Worm (Caenorhabditis elegans): ENCODE results near the gene lurp-3.

- TF ChIP-seq ceh-22 (tag; optimal IDR thresholded peaks at IDR 0.05) (no peak), unc-3 (GFP tag; conservative IDR thresholded peaks at IDR 0.05) (no peak), unc-3 (tag; optimal IDR thresholded peaks at IDR 0.05) (no peak), pha-4 (tag; optimal IDR thresholded peaks at IDR 0.05) (no peak), elt-2 (tag; optimal IDR thresholded peaks at IDR 0.05) (no peak), ztf-16 (tag; optimal IDR thresholded peaks at IDR 0.05) (no peak), nhr-11 (tag; optimal IDR thresholded peaks at IDR 0.05) (no peak), ama-1 (optimal IDR thresholded peaks at IDR 0.05) (no peak), ceh-30 (tag; optimal IDR thresholded peaks at IDR 0.05) (no peak), elt-4 (tag; optimal IDR thresholded peaks at IDR 0.05) (no peak), lin-11 (tag; optimal IDR thresholded peaks at IDR 0.05) (no peak), ceh-19 (GFP tag; optimal IDR thresholded peaks at IDR 0.05) (no peak), unc-55 (GFP tag; optimal IDR thresholded peaks at IDR 0.05) (no peak), ceh-6 (GFP tag; optimal IDR thresholded peaks at IDR 0.05) (no peak), fkh-10 (GFP tag; optimal IDR thresholded peaks at IDR 0.05) (no peak)
Observed at ce11 chrV:13485732-13486131, 30.2 kb downstream of the lurp-3 start.
